Fruit fly (Drosophila melanogaster) whole organism, embryonic: ENCODE data around the gene Psn.

Experiments
- B-H2 ChIP-seq: fragments of 200-800 bp; sonication (Bioruptor generic); optimal IDR thresholded peaks from 2 replicates; lab custom pipeline; 2018; ENCODE audit warnings: missing biosample characterization, mild to moderate bottlenecking, missing genetic modification characterization
- BEAF-32 ChIP-seq: fragments of 200-800 bp; sonication (Bioruptor generic); optimal IDR thresholded peaks from 3 replicates; lab custom pipeline; 2017; ENCODE audit warnings: missing biosample characterization, missing genetic modification characterization, mild to moderate bottlenecking, moderate library complexity, missing genetic modification reagents
- Bgb ChIP-seq: fragments of 200-800 bp; sonication (Bioruptor generic); IDR thresholded peaks from 2 replicates; pipeline ENCODE4 v1.3.6; 2022; ENCODE audit warnings: missing biosample characterization, missing genetic modification characterization; ENCODE audit not compliant: partially characterized antibody
- CG10209 ChIP-seq: fragments of 200-800 bp; sonication (Bioruptor generic); optimal IDR thresholded peaks from 3 replicates; lab custom pipeline; 2017; ENCODE audit warnings: missing biosample characterization, mild to moderate bottlenecking, missing genetic modification characterization, missing genetic modification reagents
- CG10267 ChIP-seq: fragments of 200-800 bp; sonication (Bioruptor generic); optimal IDR thresholded peaks from 2 replicates; lab custom pipeline; 2018; ENCODE audit warnings: missing biosample characterization, mild to moderate bottlenecking, missing genetic modification characterization, moderate library complexity
- CG13624 ChIP-seq: fragments of 200-800 bp; sonication (Bioruptor generic); optimal IDR thresholded peaks from 2 replicates; lab custom pipeline; 2016; ENCODE audit warnings: missing biosample characterization, missing genetic modification characterization
- CG14860 ChIP-seq: fragments of 200-800 bp; sonication (Bioruptor generic); IDR thresholded peaks from 3 replicates; pipeline ENCODE4 v1.3.6; 2022; ENCODE audit warnings: missing biosample characterization, missing genetic modification characterization; ENCODE audit not compliant: partially characterized antibody
- CG15011 ChIP-seq: fragments of 200-800 bp; sonication (Bioruptor generic); optimal IDR thresholded peaks from 3 replicates; lab custom pipeline; 2018; ENCODE audit warnings: missing biosample characterization, mild to moderate bottlenecking, missing genetic modification characterization
- CG15514 ChIP-seq: fragments of 200-800 bp; sonication (Bioruptor generic); optimal IDR thresholded peaks from 3 replicates; lab custom pipeline; 2017; ENCODE audit warnings: missing biosample characterization, missing genetic modification characterization, mild to moderate bottlenecking, moderate library complexity, missing genetic modification reagents
- CG17829 ChIP-seq: fragments of 200-800 bp; optimal IDR thresholded peaks from 2 replicates; lab custom pipeline; 2019; ENCODE audit warnings: missing biosample characterization, mild to moderate bottlenecking, missing genetic modification characterization, moderate library complexity
- CG2129 ChIP-seq: fragments of 200-800 bp; sonication (Bioruptor generic); IDR thresholded peaks from 2 replicates; pipeline ENCODE4 v1.3.6; 2022; ENCODE audit warnings: missing biosample characterization, missing genetic modification characterization; ENCODE audit not compliant: partially characterized antibody
- CG30020 ChIP-seq: fragments of 200-800 bp; optimal IDR thresholded peaks from 2 replicates; lab custom pipeline; 2019; ENCODE audit warnings: missing biosample characterization, mild to moderate bottlenecking, missing genetic modification characterization, moderate library complexity
- CG31365 ChIP-seq: fragments of 200-800 bp; sonication (Bioruptor generic); optimal IDR thresholded peaks from 2 replicates; lab custom pipeline; 2018; ENCODE audit warnings: missing biosample characterization, mild to moderate bottlenecking, missing genetic modification characterization
- CG33213 ChIP-seq: fragments of 200-800 bp; sonication (Bioruptor generic); optimal IDR thresholded peaks from 3 replicates; lab custom pipeline; 2016; ENCODE audit warnings: missing biosample characterization, missing genetic modification characterization
- CG34376 ChIP-seq: fragments of 200-800 bp; sonication (Bioruptor generic); optimal IDR thresholded peaks from 2 replicates; lab custom pipeline; 2018; ENCODE audit warnings: missing biosample characterization, mild to moderate bottlenecking, missing genetic modification characterization
- CG4617 ChIP-seq: fragments of 200-800 bp; sonication (Bioruptor generic); optimal IDR thresholded peaks from 3 replicates; lab custom pipeline; 2016; ENCODE audit warnings: missing biosample characterization, missing genetic modification characterization, borderline replicate concordance
- CG7745 ChIP-seq: fragments of 200-800 bp; sonication (Bioruptor generic); optimal IDR thresholded peaks from 2 replicates; lab custom pipeline; 2018; ENCODE audit warnings: missing biosample characterization, mild to moderate bottlenecking, missing genetic modification characterization, moderate library complexity
- CG7963 ChIP-seq: fragments of 200-800 bp; sonication (Bioruptor generic); IDR thresholded peaks from 3 replicates; pipeline ENCODE4 v1.3.6; 2022; ENCODE audit warnings: missing biosample characterization, missing genetic modification characterization; ENCODE audit not compliant: partially characterized antibody
- Chrac-16 ChIP-seq: fragments of 200-800 bp; sonication (Bioruptor generic); optimal IDR thresholded peaks from 3 replicates; lab custom pipeline; 2016; ENCODE audit warnings: missing biosample characterization, missing genetic modification characterization
- Dll ChIP-seq: fragments of 200-800 bp; sonication (Bioruptor generic); IDR thresholded peaks from 4 replicates; pipeline ENCODE4 v1.3.6; 2022; ENCODE audit warnings: missing biosample characterization, missing genetic modification characterization; ENCODE audit not compliant: partially characterized antibody
- Dref ChIP-seq: fragments of 200-800 bp; sonication (Bioruptor generic); IDR thresholded peaks from 2 replicates; pipeline ENCODE4 v1.3.6; 2022; ENCODE audit warnings: missing biosample characterization, missing genetic modification characterization
- Ets97D ChIP-seq: fragments of 200-800 bp; sonication (Bioruptor generic); optimal IDR thresholded peaks from 3 replicates; lab custom pipeline; 2016; ENCODE audit warnings: missing biosample characterization, missing genetic modification characterization
- H15 ChIP-seq: fragments of 200-800 bp; sonication (Bioruptor generic); IDR thresholded peaks from 3 replicates; pipeline ENCODE4 v1.3.6; 2022; ENCODE audit warnings: missing biosample characterization, missing genetic modification characterization
- HLH4C ChIP-seq: fragments of 200-800 bp; sonication (Bioruptor generic); IDR thresholded peaks from 3 replicates; pipeline ENCODE4 v1.3.6; 2022; ENCODE audit warnings: missing biosample characterization, missing genetic modification characterization; ENCODE audit not compliant: partially characterized antibody
- HLHmδ ChIP-seq: fragments of 200-800 bp; sonication (Bioruptor generic); optimal IDR thresholded peaks from 2 replicates; lab custom pipeline; 2018; ENCODE audit warnings: missing biosample characterization, mild to moderate bottlenecking, missing genetic modification characterization, moderate library complexity
- MBD-R2 ChIP-seq: fragments of 200-800 bp; sonication (Bioruptor generic); IDR thresholded peaks from 2 replicates; pipeline ENCODE4 v1.3.6; 2022; ENCODE audit warnings: missing biosample characterization, missing genetic modification characterization
- Med ChIP-seq: fragments of 200-800 bp; sonication (Bioruptor generic); peaks from one replicate; lab custom pipeline; 2016; ENCODE audit warnings: missing biosample characterization, missing genetic modification characterization, mild to moderate bottlenecking, inconsistent platforms, moderate library complexity
- Myb ChIP-seq: fragments of 200-800 bp; sonication (Bioruptor generic); optimal IDR thresholded peaks from 2 replicates; lab custom pipeline; 2016; ENCODE audit warnings: missing biosample characterization, missing genetic modification characterization
- NK7.1 ChIP-seq: fragments of 200-800 bp; sonication (Bioruptor generic); optimal IDR thresholded peaks from 3 replicates; lab custom pipeline; 2016; ENCODE audit warnings: missing biosample characterization, missing genetic modification characterization
- Scr ChIP-seq: fragments of 200-800 bp; sonication (Bioruptor generic); IDR thresholded peaks from 2 replicates; pipeline ENCODE4 v1.3.6; 2022; ENCODE audit warnings: missing biosample characterization, missing genetic modification characterization; ENCODE audit not compliant: partially characterized antibody
- Sry-δ ChIP-seq: fragments of 200-800 bp; sonication (Bioruptor generic); optimal IDR thresholded peaks from 2 replicates; lab custom pipeline; 2016; ENCODE audit warnings: missing biosample characterization, missing genetic modification characterization
- ato ChIP-seq: fragments of 200-800 bp; sonication (Bioruptor generic); IDR thresholded peaks from 2 replicates; pipeline ENCODE4 v1.3.6; 2022; ENCODE audit warnings: missing biosample characterization, missing genetic modification characterization; ENCODE audit not compliant: partially characterized antibody
- crp ChIP-seq, 2 experiments: fragments of 200-800 bp; sonication (Bioruptor generic); optimal IDR thresholded peaks; 2 replicates in 1 of 2; 3 replicates in 1 of 2; lab custom pipeline; 2017; ENCODE audit warnings: missing biosample characterization in 2 of 2, missing genetic modification characterization in 2 of 2, mild to moderate bottlenecking in 1 of 2, moderate library complexity in 1 of 2
- fd3F ChIP-seq: fragments of 200-800 bp; sonication (Bioruptor generic); optimal IDR thresholded peaks from 2 replicates; lab custom pipeline; 2018; ENCODE audit warnings: missing biosample characterization, mild to moderate bottlenecking, missing genetic modification characterization, moderate library complexity
- hth ChIP-seq: fragments of >200 bp; optimal IDR thresholded peaks from 2 replicates; lab custom pipeline; 2017; ENCODE audit warnings: inconsistent platforms
- knrl ChIP-seq: fragments of 200-800 bp; sonication (Bioruptor generic); IDR thresholded peaks from 3 replicates; pipeline ENCODE4 v1.3.6; 2022; ENCODE audit warnings: missing biosample characterization, missing genetic modification characterization; ENCODE audit not compliant: partially characterized antibody
- lilli ChIP-seq: fragments of 200-800 bp; sonication (Bioruptor generic); optimal IDR thresholded peaks from 3 replicates; lab custom pipeline; 2016; ENCODE audit warnings: missing biosample characterization, missing genetic modification characterization
- nom ChIP-seq: fragments of 200-800 bp; sonication (Bioruptor generic); optimal IDR thresholded peaks from 2 replicates; lab custom pipeline; 2017; ENCODE audit warnings: missing biosample characterization, missing genetic modification characterization, mild to moderate bottlenecking, moderate library complexity, missing genetic modification reagents
- oc ChIP-seq: fragments of 200-800 bp; sonication (Bioruptor generic); optimal IDR thresholded peaks from 2 replicates; lab custom pipeline; 2018; ENCODE audit warnings: missing biosample characterization, mild to moderate bottlenecking, missing genetic modification characterization, moderate library complexity
- row ChIP-seq: fragments of 200-800 bp; sonication (Bioruptor generic); IDR thresholded peaks from 3 replicates; pipeline ENCODE4 v1.3.6; 2022; ENCODE audit warnings: missing biosample characterization, missing genetic modification characterization
- sc ChIP-seq, 3 experiments: fragments of >200 bp in 2 of 3; fragments of 200-800 bp in 1 of 3; sonication (Bioruptor generic) in 1 of 3; optimal IDR thresholded peaks; 2 replicates in 2 of 3; 3 replicates in 1 of 3; lab custom pipeline; 2017; ENCODE audit warnings: mild to moderate bottlenecking in 1 of 3, missing biosample characterization in 1 of 3, missing genetic modification characterization in 1 of 3, missing genetic modification reagents in 1 of 3
- sima ChIP-seq: fragments of 200-800 bp; sonication (Bioruptor generic); optimal IDR thresholded peaks from 2 replicates; lab custom pipeline; 2016; ENCODE audit warnings: missing biosample characterization, missing genetic modification characterization
- sna ChIP-seq: fragments of 200-800 bp; sonication (Bioruptor generic); IDR thresholded peaks from 2 replicates; pipeline ENCODE4 v1.3.6; 2022; ENCODE audit warnings: missing biosample characterization, missing genetic modification characterization; ENCODE audit not compliant: partially characterized antibody
- sob ChIP-seq: fragments of 200-800 bp; sonication (Bioruptor generic); IDR thresholded peaks from 2 replicates; pipeline ENCODE4 v1.3.6; 2022; ENCODE audit warnings: missing biosample characterization, missing genetic modification characterization
- tin ChIP-seq: fragments of 200-800 bp; sonication (Bioruptor generic); optimal IDR thresholded peaks from 3 replicates; lab custom pipeline; 2016; ENCODE audit warnings: missing biosample characterization, missing genetic modification characterization
- unc-4 ChIP-seq: fragments of 200-800 bp; sonication (Bioruptor generic); IDR thresholded peaks from 2 replicates; pipeline ENCODE4 v1.3.6; 2022; ENCODE audit warnings: missing biosample characterization, missing genetic modification characterization; ENCODE audit not compliant: partially characterized antibody
- unpg ChIP-seq: fragments of 200-800 bp; sonication (Bioruptor generic); optimal IDR thresholded peaks from 3 replicates; lab custom pipeline; 2018; ENCODE audit warnings: missing biosample characterization, mild to moderate bottlenecking, missing genetic modification characterization, moderate library complexity
- vvl ChIP-seq: fragments of 200-800 bp; sonication (Bioruptor generic); IDR thresholded peaks from 2 replicates; pipeline ENCODE4 v1.3.6; 2022; ENCODE audit warnings: missing biosample characterization, missing genetic modification characterization

Gene Psn

dm6 chr3L:20432297-20432696, at the start of gene Psn, which contains the start of gene Las:
TSS of gene Psn (plus strand) at chr3L:20432468.
TSS of gene Las (minus strand) at chr3L:20432361.
- TF ChIP-seq sc (optimal IDR thresholded peaks at IDR 0.05; lab: Kevin White, UChicago) (no peak), sc (GFP tag; optimal IDR thresholded peaks at IDR 0.05; lab: Kevin White, UChicago) (no peak), CG14860 (peak; percentile 50; the same call in 2 of the 3 replicates), crp (GFP tag; optimal IDR thresholded peaks at IDR 0.05; lab: Kevin White, UChicago) (peak; percentile 60 to 93), CG33213 (GFP tag; lab: Kevin White, UChicago) (peak; percentile 33), Ets97D (GFP tag; lab: Kevin White, UChicago) (peak; percentile 51), HLHmδ (no peak), Dref (GFP tag; lab: Robert Waterston, UW) (peak; percentile 63), Myb (GFP tag; lab: Kevin White, UChicago) (peak; percentile 35), NK7.1 (no peak), fd3F (GFP tag; lab: Kevin White, UChicago) (no peak), row (GFP tag; lab: Robert Waterston, UW) (peak; percentile 50), CG34376 (GFP tag; lab: Kevin White, UChicago) (peak; percentile 9), CG17829 (peak; percentile 43), MBD-R2 (GFP tag; lab: Robert Waterston, UW) (peak; percentile 60), HLH4C (peak; percentile 66), sob (GFP tag; lab: Robert Waterston, UW) (no peak), unpg (GFP tag; lab: Kevin White, UChicago) (no peak), Med (GFP tag; lab: Kevin White, UChicago) (peak; percentile 90), CG2129 (GFP tag; lab: Robert Waterston, UW) (0 out of 2 replicates have a peak, but pooled peaks have one; percentile 36), BEAF-32 (GFP tag; lab: Kevin White, UChicago) (peak; percentile 76), unc-4 (peak; percentile 71), tin (peak; percentile 9), CG15514 (GFP tag; lab: Kevin White, UChicago) (peak; percentile 20), sima (GFP tag; lab: Kevin White, UChicago) (no peak), sna (GFP tag; lab: Robert Waterston, UW) (peak; percentile 62; the same call in 1 of the 2 replicates), oc (tag; lab: Kevin White, UChicago) (peak; percentile 20), CG13624 (GFP tag; lab: Kevin White, UChicago) (no peak), vvl (GFP tag; lab: Robert Waterston, UW) (peak; percentile 32; the same call in 1 of the 2 replicates), H15 (no peak), CG10267 (peak; percentile 62), knrl (GFP tag; lab: Robert Waterston, UW) (peak; percentile 69), Sry-δ (GFP tag; lab: Kevin White, UChicago) (peak; percentile 89), CG7745 (tag; lab: Kevin White, UChicago) (no peak), CG10209 (GFP tag; lab: Kevin White, UChicago) (no peak), CG15011 (GFP tag; lab: Kevin White, UChicago) (no peak), Dll (peak; percentile 84), lilli (GFP tag; lab: Kevin White, UChicago) (peak; percentile 44), CG31365 (tag; lab: Kevin White, UChicago) (no peak), CG4617 (peak; percentile 51), Chrac-16 (GFP tag; lab: Kevin White, UChicago) (peak; percentile 0), hth (lab: Kevin White, UChicago) (no peak), Bgb (GFP tag; lab: Robert Waterston, UW) (0 out of 2 replicates have a peak, but pooled peaks have one; percentile 32), CG7963 (GFP tag; lab: Robert Waterston, UW) (no peak), ato (GFP tag; lab: Robert Waterston, UW) (0 out of 2 replicates have a peak, but pooled peaks have one; percentile 40), B-H2 (peak; percentile 7), Scr (peak; percentile 77), nom (GFP tag; lab: Kevin White, UChicago) (peak; percentile 13), CG30020 (peak; percentile 58)
